Worm (Caenorhabditis elegans) whole organism, L2 larva: ENCODE results near the gene srlf-4.
A peak's percentile ranks its signal among the peaks of the same experiment; 100 is the strongest.

Experiments
- F13H6.1 ChIP-seq: sonication (generic microtip); optimal IDR thresholded peaks from 2 replicates; lab custom pipeline; 2016; ENCODE audit warnings: missing genetic modification characterization, missing compliant biosample characterization
- R02D3.7 ChIP-seq: fragments of 150-350 bp; optimal IDR thresholded peaks from 2 replicates; lab custom pipeline; 2014; ENCODE audit warnings: missing biosample characterization, missing genetic modification characterization
- alr-1 ChIP-seq: fragments of 150-350 bp; optimal IDR thresholded peaks from 2 replicates; lab custom pipeline; 2014; ENCODE audit warnings: missing biosample characterization, missing genetic modification characterization
- aly-2 ChIP-seq: fragments of 150-350 bp; optimal IDR thresholded peaks from 2 replicates; lab custom pipeline; 2014; ENCODE audit warnings: missing biosample characterization, missing genetic modification characterization
- blmp-1 ChIP-seq: sonication (generic microtip); optimal IDR thresholded peaks from 2 replicates; lab custom pipeline; 2017; ENCODE audit warnings: missing genetic modification characterization, mild to moderate bottlenecking, missing compliant biosample characterization, antibody characterized with exemption, moderate library complexity; ENCODE audit not compliant: insufficient read depth
- ceh-16 ChIP-seq: fragments of 150-350 bp; optimal IDR thresholded peaks from 2 replicates; lab custom pipeline; 2014; ENCODE audit warnings: missing biosample characterization, missing genetic modification characterization
- crh-2 ChIP-seq: sonication (generic microtip); optimal IDR thresholded peaks from 2 replicates; lab custom pipeline; 2017; ENCODE audit warnings: missing biosample characterization, missing genetic modification characterization
- dmd-4 ChIP-seq: sonication (generic microtip); optimal IDR thresholded peaks from 2 replicates; lab custom pipeline; 2017; ENCODE audit warnings: missing biosample characterization, missing genetic modification characterization
- egl-27 ChIP-seq: sonication (generic microtip); optimal IDR thresholded peaks from 3 replicates; lab custom pipeline; 2017; ENCODE audit warnings: missing biosample characterization, missing genetic modification reagents, missing genetic modification characterization
- elt-1 ChIP-seq: fragments of 150-350 bp; optimal IDR thresholded peaks from 2 replicates; lab custom pipeline; 2014; ENCODE audit warnings: missing biosample characterization, missing genetic modification characterization
- fos-1 ChIP-seq: fragments of 150-350 bp; optimal IDR thresholded peaks from 2 replicates; lab custom pipeline; 2014; ENCODE audit warnings: missing biosample characterization, missing genetic modification characterization
- lin-39 ChIP-seq: fragments of 150-350 bp; optimal IDR thresholded peaks from 2 replicates; lab custom pipeline; 2014; ENCODE audit warnings: missing biosample characterization, missing genetic modification reagents, missing genetic modification characterization
- lsy-2 ChIP-seq, 2 experiments: fragments of 150-350 bp in 1 of 2; sonication (generic microtip) in 1 of 2; optimal IDR thresholded peaks; 2 replicates each; lab custom pipeline; 2014 to 2017; ENCODE audit warnings: missing biosample characterization in 2 of 2, missing genetic modification characterization in 2 of 2
- mab-5 ChIP-seq: fragments of 150-350 bp; optimal IDR thresholded peaks from 2 replicates; lab custom pipeline; 2014; ENCODE audit warnings: missing biosample characterization, missing genetic modification characterization
- mbf-1 ChIP-seq: sonication (generic microtip); optimal IDR thresholded peaks from 2 replicates; lab custom pipeline; 2017; ENCODE audit warnings: missing biosample characterization, missing genetic modification characterization
- mdl-1 ChIP-seq, 2 experiments: fragments of 150-350 bp in 1 of 2; sonication (generic microtip) in 1 of 2; optimal IDR thresholded peaks; 2 replicates each; lab custom pipeline; 2017; ENCODE audit warnings: missing biosample characterization in 2 of 2, missing genetic modification characterization in 2 of 2
- nhr-11 ChIP-seq: fragments of 150-350 bp; optimal IDR thresholded peaks from 2 replicates; lab custom pipeline; 2014; ENCODE audit warnings: missing biosample characterization, missing genetic modification characterization
- nhr-12 ChIP-seq: fragments of 150-350 bp; optimal IDR thresholded peaks from 2 replicates; lab custom pipeline; 2014; ENCODE audit warnings: missing biosample characterization, missing genetic modification characterization
- nhr-129 ChIP-seq: fragments of 150-350 bp; optimal IDR thresholded peaks from 2 replicates; lab custom pipeline; 2014; ENCODE audit warnings: missing biosample characterization, missing genetic modification characterization
- nhr-23 ChIP-seq: fragments of 150-350 bp; optimal IDR thresholded peaks from 2 replicates; lab custom pipeline; 2014; ENCODE audit warnings: missing biosample characterization, missing genetic modification reagents, missing genetic modification characterization
- nhr-237 ChIP-seq: fragments of 150-350 bp; optimal IDR thresholded peaks from 2 replicates; lab custom pipeline; 2014; ENCODE audit warnings: missing biosample characterization, missing genetic modification characterization
- nhr-77 ChIP-seq: fragments of 150-350 bp; optimal IDR thresholded peaks from 2 replicates; lab custom pipeline; 2014; ENCODE audit warnings: missing biosample characterization, missing genetic modification characterization
- peb-1 ChIP-seq: fragments of 150-350 bp; optimal IDR thresholded peaks from 2 replicates; lab custom pipeline; 2014; ENCODE audit warnings: missing biosample characterization, missing genetic modification characterization
- skn-1 ChIP-seq: sonication (generic microtip); optimal IDR thresholded peaks from 2 replicates; lab custom pipeline; 2017; ENCODE audit warnings: missing biosample characterization, missing genetic modification characterization
- sma-3 ChIP-seq: sonication (generic microtip); optimal IDR thresholded peaks from 2 replicates; lab custom pipeline; 2016; ENCODE audit warnings: missing genetic modification reagents, missing genetic modification characterization, missing compliant biosample characterization
- sma-9 ChIP-seq, 2 experiments: fragments of 150-350 bp in 1 of 2; sonication (generic microtip) in 1 of 2; optimal IDR thresholded peaks; 2 replicates each; lab custom pipeline; 2014 to 2016; ENCODE audit warnings: missing genetic modification characterization in 2 of 2, mild to moderate bottlenecking in 1 of 2, missing biosample characterization in 1 of 2, missing compliant biosample characterization in 1 of 2, missing genetic modification reagents in 1 of 2, moderate library complexity in 1 of 2
- snpc-4 ChIP-seq: fragments of 150-350 bp; optimal IDR thresholded peaks from 2 replicates; lab custom pipeline; 2014; ENCODE audit warnings: missing biosample characterization, missing genetic modification characterization
- unc-39 ChIP-seq: fragments of 150-350 bp; optimal IDR thresholded peaks from 2 replicates; lab custom pipeline; 2014; ENCODE audit warnings: missing biosample characterization, missing genetic modification characterization
- unc-55 ChIP-seq: fragments of 150-350 bp; sonication (generic microtip); optimal IDR thresholded peaks from 3 replicates; lab custom pipeline; 2014; ENCODE audit warnings: missing biosample characterization, missing genetic modification reagents, missing genetic modification characterization
- unc-62 ChIP-seq: fragments of 150-350 bp; optimal IDR thresholded peaks from 2 replicates; lab custom pipeline; 2014; ENCODE audit warnings: missing biosample characterization, missing genetic modification reagents, missing genetic modification characterization
- zag-1 ChIP-seq: fragments of 150-350 bp; optimal IDR thresholded peaks from 2 replicates; lab custom pipeline; 2014; ENCODE audit warnings: missing biosample characterization, missing genetic modification characterization
- ztf-11 ChIP-seq: sonication (generic microtip); optimal IDR thresholded peaks from 2 replicates; lab custom pipeline; 2017; ENCODE audit warnings: missing biosample characterization, missing genetic modification characterization
- ztf-4 ChIP-seq: fragments of 150-350 bp; optimal IDR thresholded peaks from 2 replicates; lab custom pipeline; 2014; ENCODE audit warnings: missing biosample characterization, missing genetic modification characterization

srlf-4 gene

ce11 chrIV:12924332-12924731 is at the start of gene srlf-4:
Gene srlf-4 (minus strand): TSS chrIV:12924432.
- no peak for TF ChIP-seq alr-1 (tag; lab: Kevin White, UChicago)
- no peak for TF ChIP-seq dmd-4 (tag; lab: Kevin White, UChicago)
- no peak for TF ChIP-seq snpc-4 (tag; lab: Kevin White, UChicago)
- TF ChIP-seq elt-1 = no peak
- TF ChIP-seq ztf-11 (tag; lab: Kevin White, UChicago) = no peak
- no peak for TF ChIP-seq aly-2 (tag; lab: Kevin White, UChicago)
- no peak for TF ChIP-seq ztf-4 (tag; lab: Kevin White, UChicago)
- TF ChIP-seq sma-3 = no peak

ce11 chrIV:12973336-12973735 is 49.1 kb upstream of the srlf-4 start, which contains the start of gene F55G11.4:
Gene F55G11.4 (plus strand): TSS chrIV:12973624.
- TF ChIP-seq mdl-1 (tag; optimal IDR thresholded peaks at IDR 0.05; lab: Kevin White, UChicago) = no peak
- TF ChIP-seq peb-1 (tag; lab: Kevin White, UChicago) = no peak
- TF ChIP-seq sma-9 (GFP tag; optimal IDR thresholded peaks at IDR 0.05; lab: Kevin White, UChicago) = peak; percentile 10
- no peak for TF ChIP-seq sma-9 (tag; optimal IDR thresholded peaks at IDR 0.05; lab: Kevin White, UChicago)
- no peak for TF ChIP-seq nhr-129 (tag; lab: Kevin White, UChicago)
- no peak for TF ChIP-seq alr-1 (tag; lab: Kevin White, UChicago)
- TF ChIP-seq fos-1 (tag; lab: Kevin White, UChicago) = peak; percentile 43

- TF ChIP-seq egl-27 (tag; lab: Kevin White, UChicago) = no peak
- TF ChIP-seq mdl-1 (tag; optimal IDR thresholded peaks at IDR 0.05; lab: Kevin White, UChicago) = no peak
- no peak for TF ChIP-seq nhr-77 (tag; lab: Kevin White, UChicago)
- TF ChIP-seq R02D3.7 (tag; lab: Kevin White, UChicago) = no peak
- TF ChIP-seq snpc-4 (tag; lab: Kevin White, UChicago) = no peak
- TF ChIP-seq lsy-2 (tag; optimal IDR thresholded peaks at IDR 0.05; lab: Kevin White, UChicago) = no peak
- no peak for TF ChIP-seq unc-39
- no peak for TF ChIP-seq unc-55
- TF ChIP-seq nhr-12 (tag; lab: Kevin White, UChicago) = no peak
- no peak for TF ChIP-seq mbf-1 (tag; lab: Kevin White, UChicago)
- no peak for TF ChIP-seq unc-62
- TF ChIP-seq mab-5 (tag; lab: Kevin White, UChicago) = no peak
Measured at ce11 chrIV:12972780-12973179, 48.5 kb upstream of the srlf-4 start.

- TF ChIP-seq nhr-23 (no peak), fos-1 (tag; lab: Kevin White, UChicago) (peak; percentile 41)
Measured at ce11 chrIV:12971994-12972520, 47.8 kb upstream of the srlf-4 start.

ce11 chrIV:12969141-12969540 is 44.9 kb upstream of the srlf-4 start, which contains the start of gene F55G11.2:
Gene F55G11.2 (minus strand): TSS chrIV:12969289.
- no peak for TF ChIP-seq R02D3.7 (tag; lab: Kevin White, UChicago)
- peak; percentile 82 for TF ChIP-seq fos-1 (tag; lab: Kevin White, UChicago)
- no peak for TF ChIP-seq nhr-237 (tag; lab: Kevin White, UChicago)
- TF ChIP-seq ceh-16 (tag; lab: Kevin White, UChicago) = no peak
- no peak for TF ChIP-seq lin-39 (tag; lab: Kevin White, UChicago)
- no peak for TF ChIP-seq unc-62
- no peak for TF ChIP-seq aly-2 (tag; lab: Kevin White, UChicago)
- TF ChIP-seq nhr-129 (tag; lab: Kevin White, UChicago) = no peak
- TF ChIP-seq skn-1 (tag; lab: Kevin White, UChicago) = peak; percentile 21
- no peak for TF ChIP-seq unc-55

ce11 chrIV:12967303-12967702 is 43.1 kb upstream of the srlf-4 start:
- TF ChIP-seq nhr-11 (tag; lab: Kevin White, UChicago) = no peak
- no peak for TF ChIP-seq lin-39 (tag; lab: Kevin White, UChicago)
- TF ChIP-seq F13H6.1 (tag; lab: Kevin White, UChicago) = no peak
- no peak for TF ChIP-seq blmp-1 (tag; lab: Kevin White, UChicago)
- no peak for TF ChIP-seq nhr-129 (tag; lab: Kevin White, UChicago)
- no peak for TF ChIP-seq nhr-23
- TF ChIP-seq nhr-77 (tag; lab: Kevin White, UChicago) = no peak
- TF ChIP-seq ceh-16 (tag; lab: Kevin White, UChicago) = no peak
- TF ChIP-seq crh-2 (tag; lab: Kevin White, UChicago) = no peak
- no peak for TF ChIP-seq unc-39
- TF ChIP-seq skn-1 (tag; lab: Kevin White, UChicago) = no peak
- TF ChIP-seq zag-1 (tag; lab: Kevin White, UChicago) = no peak
- no peak for TF ChIP-seq lsy-2 (tag; optimal IDR thresholded peaks at IDR 0.05; lab: Kevin White, UChicago)
